Fruit fly (Drosophila melanogaster): ENCODE results near the gene CG6454.

CG6454 gene

dm6 chr3R:24333182-24333808 lies 15.7 kb upstream of the CG6454 start, which contains the start of the genes Rrp5 and Dis3 (continued):
- peak; percentile 51 for TF ChIP-seq CG11247 (GFP tag; IDR thresholded peaks at IDR 0.05)
- peak; percentile 64; the same call in 1 of the 2 replicates for TF ChIP-seq CG3847 (GFP tag; IDR thresholded peaks at IDR 0.05)
- no peak for TF ChIP-seq ac (GFP tag; optimal IDR thresholded peaks at IDR 0.05)
- TF ChIP-seq CG10462 (GFP tag; optimal IDR thresholded peaks at IDR 0.05): no peak
- TF ChIP-seq sens (GFP tag): peak; percentile 93
- no peak for TF ChIP-seq PHDP (tag; optimal IDR thresholded peaks at IDR 0.05)
- TF ChIP-seq Gsc (GFP tag; IDR thresholded peaks at IDR 0.05): no peak
- TF ChIP-seq CG11560 (tag; IDR thresholded peaks at IDR 0.05): peak; percentile 13; the same call in 1 of the 3 replicates
- no peak for TF ChIP-seq bab2 (GFP tag; optimal IDR thresholded peaks at IDR 0.05)
- no peak for TF ChIP-seq CG12391 (tag; optimal IDR thresholded peaks at IDR 0.05)
- no peak for TF ChIP-seq CG15269 (tag; optimal IDR thresholded peaks at IDR 0.05)
- TF ChIP-seq cas (GFP tag; IDR thresholded peaks at IDR 0.05): peak; percentile 30; the same call in 1 of the 2 replicates
- TF ChIP-seq MESR4 (GFP tag; optimal IDR thresholded peaks at IDR 0.05): peak; percentile 86
- peak; percentile 38 for TF ChIP-seq fu2 (GFP tag; optimal IDR thresholded peaks at IDR 0.05)
- TF ChIP-seq Hr39 (optimal IDR thresholded peaks at IDR 0.05): no peak
- TF ChIP-seq pum (GFP tag; optimal IDR thresholded peaks at IDR 0.05): no peak
- no peak for TF ChIP-seq CG2120 (GFP tag; optimal IDR thresholded peaks at IDR 0.05)
- TF ChIP-seq ATbp (GFP tag; optimal IDR thresholded peaks at IDR 0.05): no peak
- TF ChIP-seq Optix (GFP tag; IDR thresholded peaks at IDR 0.05): no peak
- peak; percentile 99 for TF ChIP-seq MBD-R2 (GFP tag; IDR thresholded peaks at IDR 0.05)
- no peak for TF ChIP-seq bowl (GFP tag; IDR thresholded peaks at IDR 0.05)
- TF ChIP-seq HLH54F (GFP tag; optimal IDR thresholded peaks at IDR 0.05): peak; percentile 50
- TF ChIP-seq bbx (GFP tag; IDR thresholded peaks at IDR 0.05; ENCODE audit: partially characterized antibody): peak; percentile 58; the same call in 1 of the 2 replicates
- peak; percentile 31; the same call in 1 of the 2 replicates for TF ChIP-seq CG32767 (GFP tag; IDR thresholded peaks at IDR 0.05)
- TF ChIP-seq ab (GFP tag; optimal IDR thresholded peaks at IDR 0.05): no peak
- TF ChIP-seq CG9932 (GFP tag; IDR thresholded peaks at IDR 0.05): peak; percentile 77
- TF ChIP-seq CTCF (GFP tag; optimal IDR thresholded peaks at IDR 0.05): no peak
- peak; percentile 73 for TF ChIP-seq Rfx (GFP tag; IDR thresholded peaks at IDR 0.05)
- no peak; the same call in 3 of the 4 replicates for TF ChIP-seq Gug (GFP tag; IDR thresholded peaks at IDR 0.05)
- no peak for TF ChIP-seq sr (GFP tag; IDR thresholded peaks at IDR 0.05)
- no peak for TF ChIP-seq CG3065 (GFP tag; optimal IDR thresholded peaks at IDR 0.05)
- TF ChIP-seq salm (tag; optimal IDR thresholded peaks at IDR 0.05): no peak
- TF ChIP-seq Sry-δ (GFP tag; optimal IDR thresholded peaks at IDR 0.05): peak; percentile 65
- TF ChIP-seq slbo (GFP tag; IDR thresholded peaks at IDR 0.05): peak; percentile 80
- no peak for TF ChIP-seq CG10209 (GFP tag; optimal IDR thresholded peaks at IDR 0.05)
- no peak for TF ChIP-seq Elba2 (GFP tag; optimal IDR thresholded peaks at IDR 0.05)
- TF ChIP-seq Jarid2 (GFP tag; optimal IDR thresholded peaks at IDR 0.05): no peak
- TF ChIP-seq CG15601 (tag; optimal IDR thresholded peaks at IDR 0.05): no peak
- TF ChIP-seq CG9609 (GFP tag; optimal IDR thresholded peaks at IDR 0.05): peak; percentile 65
- no peak for TF ChIP-seq dmrt99B (tag; optimal IDR thresholded peaks at IDR 0.05)
- peak; percentile 42 for TF ChIP-seq CG13775 (GFP tag; optimal IDR thresholded peaks at IDR 0.05)
- no peak for TF ChIP-seq CG17385 (GFP tag; optimal IDR thresholded peaks at IDR 0.05)
- no peak for TF ChIP-seq Antp (GFP tag; optimal IDR thresholded peaks at IDR 0.05)
- TF ChIP-seq eve (GFP tag; optimal IDR thresholded peaks at IDR 0.05): no peak
- TF ChIP-seq Max (GFP tag; optimal IDR thresholded peaks at IDR 0.05): peak; percentile 95
- TF ChIP-seq CG4820 (GFP tag; optimal IDR thresholded peaks at IDR 0.05): no peak
- TF ChIP-seq CG12744 (GFP tag; optimal IDR thresholded peaks at IDR 0.05): no peak
- no peak for TF ChIP-seq sug (tag; optimal IDR thresholded peaks at IDR 0.05)
- TF ChIP-seq vnd (GFP tag; IDR thresholded peaks at IDR 0.05; ENCODE audit: partially characterized antibody): 0 out of 3 replicates have a peak, but pooled peaks have one; percentile 26
- peak; percentile 45 for TF ChIP-seq Dip3 (GFP tag; optimal IDR thresholded peaks at IDR 0.05)
- peak; percentile 13 for TF ChIP-seq CG17912 (GFP tag; optimal IDR thresholded peaks at IDR 0.05)
- TF ChIP-seq vvl (GFP tag; IDR thresholded peaks at IDR 0.05): peak; percentile 78
